Fruit fly (Drosophila melanogaster): Measurements from ENCODE around the gene Cbp80.
A peak's percentile ranks its signal among the peaks of the same experiment; 100 is the strongest.

Cbp80 gene

DNA sequence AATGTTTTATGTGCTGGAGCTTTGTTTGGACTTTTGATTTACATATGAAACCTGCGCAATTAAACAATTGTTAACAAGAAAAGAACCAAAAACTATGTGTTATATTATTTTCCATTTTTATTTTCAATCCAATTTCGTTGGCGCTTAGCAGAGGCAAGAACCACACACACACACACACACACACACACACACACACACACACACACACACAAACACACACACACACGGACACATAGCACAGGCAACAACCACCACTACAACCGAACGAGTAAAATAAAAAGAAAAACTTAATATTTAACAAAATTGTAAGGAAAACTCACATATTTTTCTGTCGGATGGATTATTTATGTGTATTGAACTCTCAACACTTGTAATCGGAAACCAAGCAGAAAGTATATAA is 49.6 kb downstream of the Cbp80 start (continued):
- no peak for TF ChIP-seq ATbp (GFP tag; optimal IDR thresholded peaks at IDR 0.05)

DNA sequence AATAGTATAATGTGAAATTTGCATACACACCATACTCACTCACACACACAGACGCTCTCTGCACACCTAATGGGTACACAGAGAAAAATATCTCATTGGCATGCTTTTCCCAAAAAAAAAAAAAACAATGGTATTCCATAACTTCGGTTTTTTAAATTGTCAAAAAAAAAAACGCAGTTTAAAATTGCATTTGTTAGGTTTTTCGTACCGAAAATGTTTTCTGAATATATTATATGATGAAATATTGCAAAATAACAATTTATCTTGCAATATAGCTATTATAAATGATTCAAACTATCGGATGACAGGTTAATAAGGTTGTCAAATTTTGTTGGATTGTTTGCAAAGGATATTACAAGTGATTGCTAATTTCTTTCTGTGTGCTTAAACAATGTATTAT is 50.0 kb downstream of the Cbp80 start:
- no peak for TF ChIP-seq CG1792 (GFP tag; optimal IDR thresholded peaks at IDR 0.05)
- TF ChIP-seq zfh1 (GFP tag; IDR thresholded peaks at IDR 0.05) = 0 out of 3 replicates have a peak, but pooled peaks have one; percentile 42
- TF ChIP-seq CG3847 (GFP tag; IDR thresholded peaks at IDR 0.05) = no peak
- no peak for TF ChIP-seq D (optimal IDR thresholded peaks at IDR 0.05)
- TF ChIP-seq D (GFP tag; optimal IDR thresholded peaks at IDR 0.05) = peak; percentile 12
- TF ChIP-seq Opbp (GFP tag; IDR thresholded peaks at IDR 0.05; ENCODE audit: partially characterized antibody) = no peak
- TF ChIP-seq CG4820 (GFP tag; optimal IDR thresholded peaks at IDR 0.05) = peak; percentile 14
- peak; percentile 26 for TF ChIP-seq CG7556 (GFP tag; optimal IDR thresholded peaks at IDR 0.05)
- TF ChIP-seq Rfx (GFP tag; IDR thresholded peaks at IDR 0.05) = peak; percentile 19; the same call in 1 of the 2 replicates
- no peak for TF ChIP-seq CG13123 (GFP tag; optimal IDR thresholded peaks at IDR 0.05)
- TF ChIP-seq CG10209 (GFP tag; optimal IDR thresholded peaks at IDR 0.05) = peak; percentile 7
- TF ChIP-seq ranshi (GFP tag; IDR thresholded peaks at IDR 0.05) = no peak
- peak; percentile 30 for TF ChIP-seq nmo (GFP tag; optimal IDR thresholded peaks at IDR 0.05)
- TF ChIP-seq dpn (GFP tag; optimal IDR thresholded peaks at IDR 0.05) = peak in 1 of 2 experiments; percentile 5
- no peak for TF ChIP-seq cg (GFP tag; optimal IDR thresholded peaks at IDR 0.05)
- TF ChIP-seq hkb (optimal IDR thresholded peaks at IDR 0.05) = no peak
- peak; percentile 49 for TF ChIP-seq hkb (GFP tag; IDR thresholded peaks at IDR 0.05)
- TF ChIP-seq tio (GFP tag; optimal IDR thresholded peaks at IDR 0.05) = peak; percentile 61
- TF ChIP-seq esg (GFP tag; conservative IDR thresholded peaks at IDR 0.05) = 0 out of 2 replicates have a peak, but pooled peaks have one; percentile 33
- peak; percentile 30; the same call in 1 of the 2 replicates for TF ChIP-seq CG31441 (GFP tag; IDR thresholded peaks at IDR 0.05)
- TF ChIP-seq CG9727 (GFP tag; optimal IDR thresholded peaks at IDR 0.05) = peak; percentile 32
- no peak for TF ChIP-seq danr (GFP tag; IDR thresholded peaks at IDR 0.05)
- TF ChIP-seq CG4404 (GFP tag; IDR thresholded peaks at IDR 0.05) = 0 out of 2 replicates have a peak, but pooled peaks have one; percentile 13
- TF ChIP-seq CG13894 (tag; optimal IDR thresholded peaks at IDR 0.05) = no peak
- TF ChIP-seq fd96Cb (tag; optimal IDR thresholded peaks at IDR 0.05) = peak; percentile 12
- peak; percentile 25 for TF ChIP-seq bcd (GFP tag; optimal IDR thresholded peaks at IDR 0.05)
- peak; percentile 65 for TF ChIP-seq sens (GFP tag)
- TF ChIP-seq CG14441 (GFP tag; IDR thresholded peaks at IDR 0.05) = no peak
- peak; percentile 53 for TF ChIP-seq CG7839 (tag; optimal IDR thresholded peaks at IDR 0.05)
- TF ChIP-seq CG12659 (GFP tag; optimal IDR thresholded peaks at IDR 0.05) = peak; percentile 7
- TF ChIP-seq CG2120 (GFP tag; optimal IDR thresholded peaks at IDR 0.05) = peak; percentile 32
- TF ChIP-seq Sox102F (GFP tag; optimal IDR thresholded peaks at IDR 0.05) = peak; percentile 20
- peak; percentile 12 for TF ChIP-seq grau (tag; optimal IDR thresholded peaks at IDR 0.05)
- TF ChIP-seq Atf6 (GFP tag; IDR thresholded peaks at IDR 0.05) = peak; percentile 64; the same call in 1 of the 2 replicates
- TF ChIP-seq CG11696 (GFP tag; IDR thresholded peaks at IDR 0.05) = peak; percentile 36; the same call in 1 of the 2 replicates
- TF ChIP-seq Ssrp (tag; optimal IDR thresholded peaks at IDR 0.05) = peak; percentile 10
- TF ChIP-seq CG1602 (GFP tag; optimal IDR thresholded peaks at IDR 0.05) = peak; percentile 20
- peak; percentile 49; the same call in 2 of the 3 replicates for TF ChIP-seq CG11695 (GFP tag; IDR thresholded peaks at IDR 0.05)
- peak; percentile 4 for TF ChIP-seq Xbp1 (GFP tag; optimal IDR thresholded peaks at IDR 0.05)
- TF ChIP-seq sqz (GFP tag; optimal IDR thresholded peaks at IDR 0.05) = peak; percentile 26
- peak; percentile 60 for TF ChIP-seq dmrt99B (tag; optimal IDR thresholded peaks at IDR 0.05)
- peak; percentile 29 for TF ChIP-seq az2 (GFP tag; optimal IDR thresholded peaks at IDR 0.05)
- no peak for TF ChIP-seq chif (GFP tag; optimal IDR thresholded peaks at IDR 0.05)
- no peak for TF ChIP-seq nom (GFP tag; optimal IDR thresholded peaks at IDR 0.05)
- no peak for TF ChIP-seq luna (GFP tag; optimal IDR thresholded peaks at IDR 0.05)
- TF ChIP-seq zf30C (GFP tag; optimal IDR thresholded peaks at IDR 0.05) = no peak
- TF ChIP-seq prd (optimal IDR thresholded peaks at IDR 0.05) = no peak
- peak; percentile 38; the same call in 1 of the 3 replicates for TF ChIP-seq prd (GFP tag; IDR thresholded peaks at IDR 0.05)
- peak; percentile 18 for TF ChIP-seq Hsf (GFP tag; optimal IDR thresholded peaks at IDR 0.05)
